Worm (Caenorhabditis elegans) whole organism, young adult: ENCODE data around the gene tat-4.

Source experiments
- B0336.3 ChIP-seq: fragments of 200-800 bp; sonication (Bioruptor generic); IDR thresholded peaks from 2 replicates; pipeline ENCODE4 v1.3.6; 2022; ENCODE audit warnings: missing genetic modification characterization, missing compliant biosample characterization
- C06A6.2 ChIP-seq: fragments of 200-800 bp; sonication (Bioruptor generic); conservative IDR thresholded peaks from 2 replicates; pipeline ENCODE4 v1.3.6; 2022; ENCODE audit warnings: missing genetic modification characterization, missing compliant biosample characterization
- D2030.7 ChIP-seq: fragments of 200-800 bp; sonication (Bioruptor generic); IDR thresholded peaks from 2 replicates; pipeline ENCODE4 v1.3.6; 2022; ENCODE audit warnings: missing genetic modification reagents, missing genetic modification characterization, missing compliant biosample characterization
- F10E7.11 ChIP-seq: sonication (generic microtip); optimal IDR thresholded peaks from 2 replicates; lab custom pipeline; 2017; ENCODE audit warnings: mild to moderate bottlenecking, missing genetic modification characterization, moderate library complexity, missing compliant biosample characterization
- F23B12.7 ChIP-seq: sonication (generic microtip); optimal IDR thresholded peaks from 2 replicates; lab custom pipeline; 2017; ENCODE audit warnings: missing genetic modification characterization, mild to moderate bottlenecking, missing compliant biosample characterization, antibody characterized with exemption, moderate library complexity; ENCODE audit not compliant: insufficient read depth
- F33H1.4 ChIP-seq: fragments of 200-800 bp; sonication (Bioruptor generic); IDR thresholded peaks from 2 replicates; pipeline ENCODE4 v1.3.6; 2022; ENCODE audit warnings: missing genetic modification reagents, missing genetic modification characterization, missing compliant biosample characterization
- F37B4.10 ChIP-seq: fragments of 200-800 bp; sonication (Bioruptor generic); IDR thresholded peaks from 2 replicates; pipeline ENCODE4 v1.3.6; 2022; ENCODE audit warnings: missing genetic modification characterization, missing compliant biosample characterization
- F39B2.1 ChIP-seq: fragments of 200-800 bp; sonication (Bioruptor generic); IDR thresholded peaks from 2 replicates; pipeline ENCODE4 v1.3.6; 2022; ENCODE audit warnings: missing genetic modification reagents, missing genetic modification characterization, missing compliant biosample characterization
- F55B11.4 ChIP-seq: sonication (generic microtip); optimal IDR thresholded peaks from 2 replicates; lab custom pipeline; 2016; ENCODE audit warnings: missing compliant biosample characterization, missing genetic modification characterization, borderline replicate concordance; ENCODE audit not compliant: insufficient read depth
- F57C9.4 ChIP-seq: sonication (generic microtip); optimal IDR thresholded peaks from 2 replicates; lab custom pipeline; 2017; ENCODE audit warnings: mild to moderate bottlenecking, missing genetic modification characterization, missing compliant biosample characterization
- T26A5.8 ChIP-seq: sonication (generic microtip); optimal IDR thresholded peaks from 2 replicates; lab custom pipeline; 2016; ENCODE audit warnings: missing genetic modification characterization, missing compliant biosample characterization
- Y53F4B.3 ChIP-seq: fragments of 200-800 bp; sonication (Bioruptor generic); IDR thresholded peaks from 2 replicates; pipeline ENCODE4 v1.3.6; 2022; ENCODE audit warnings: missing genetic modification reagents, missing genetic modification characterization, missing compliant biosample characterization
- attf-5 ChIP-seq: fragments of 200-800 bp; sonication (Bioruptor generic); optimal IDR thresholded peaks from 2 replicates; lab custom pipeline; 2018; ENCODE audit warnings: mild to moderate bottlenecking, missing genetic modification characterization, missing compliant biosample characterization
- cebp-1 ChIP-seq, 2 experiments: fragments of 200-800 bp in 1 of 2; sonication (Bioruptor generic) in 1 of 2; sonication (generic microtip) in 1 of 2; IDR thresholded peaks in 1 of 2; optimal IDR thresholded peaks in 1 of 2; 2 replicates each; pipeline versions ENCODE4 v1.3.6 to Lab custom; 2017 to 2022; ENCODE audit warnings: missing compliant biosample characterization in 2 of 2, missing genetic modification characterization in 2 of 2, mild to moderate bottlenecking in 1 of 2, missing genetic modification reagents in 1 of 2, moderate library complexity in 1 of 2
- ceh-100 ChIP-seq: fragments of 200-800 bp; sonication (Bioruptor generic); IDR thresholded peaks from 2 replicates; pipeline ENCODE4 v1.3.6; 2022; ENCODE audit warnings: missing genetic modification reagents, missing genetic modification characterization, missing compliant biosample characterization
- dox-1 ChIP-seq: fragments of 200-800 bp; sonication (Bioruptor generic); IDR thresholded peaks from 2 replicates; pipeline ENCODE4 v1.3.6; 2022; ENCODE audit warnings: missing genetic modification reagents, missing genetic modification characterization, missing compliant biosample characterization
- dpl-1 ChIP-seq: fragments of 150-350 bp; optimal IDR thresholded peaks from 2 replicates; lab custom pipeline; 2014; ENCODE audit warnings: missing biosample characterization, missing genetic modification reagents, missing genetic modification characterization
- egl-44 ChIP-seq: fragments of 200-800 bp; sonication (Bioruptor generic); IDR thresholded peaks from 2 replicates; pipeline ENCODE4 v1.3.6; 2022; ENCODE audit warnings: missing genetic modification reagents, missing genetic modification characterization, missing compliant biosample characterization
- him-1 ChIP-seq: sonication (generic microtip); optimal IDR thresholded peaks from 2 replicates; lab custom pipeline; 2016; ENCODE audit warnings: missing genotype, missing genetic modification reagents, missing genetic modification characterization, missing compliant biosample characterization
- hlh-26 ChIP-seq: fragments of 200-800 bp; sonication (Bioruptor generic); conservative IDR thresholded peaks from 2 replicates; pipeline ENCODE4 v1.3.6; 2022; ENCODE audit warnings: missing genetic modification reagents, missing genetic modification characterization, missing compliant biosample characterization
- hmg-1.2 ChIP-seq: fragments of 200-800 bp; sonication (Bioruptor generic); IDR thresholded peaks from 2 replicates; pipeline ENCODE4 v1.3.6; 2022; ENCODE audit warnings: missing genetic modification reagents, missing genetic modification characterization, missing compliant biosample characterization
- hrde-1 ChIP-seq: sonication (generic microtip); optimal IDR thresholded peaks from 2 replicates; lab custom pipeline; 2016; ENCODE audit warnings: missing genetic modification characterization, mild to moderate bottlenecking, missing compliant biosample characterization, moderate library complexity, missing genotype, missing genetic modification reagents, borderline replicate concordance
- hsf-1 ChIP-seq: fragments of 200-800 bp; sonication (Bioruptor generic); IDR thresholded peaks from 2 replicates; pipeline ENCODE4 v1.3.6; 2022; ENCODE audit warnings: missing genetic modification reagents, missing genetic modification characterization, missing compliant biosample characterization
- lin-26 ChIP-seq: fragments of 200-800 bp; sonication (Bioruptor generic); IDR thresholded peaks from 2 replicates; pipeline ENCODE4 v1.3.6; 2022; ENCODE audit warnings: missing genetic modification reagents, missing genetic modification characterization, missing compliant biosample characterization
- lsl-1 ChIP-seq: fragments of 200-800 bp; sonication (Bioruptor generic); optimal IDR thresholded peaks from 2 replicates; lab custom pipeline; 2018; ENCODE audit warnings: mild to moderate bottlenecking, missing genetic modification characterization, moderate library complexity, missing compliant biosample characterization
- madf-6 ChIP-seq: fragments of 200-800 bp; sonication (Bioruptor generic); IDR thresholded peaks from 2 replicates; pipeline ENCODE4 v1.3.6; 2022; ENCODE audit warnings: missing genetic modification reagents, missing genetic modification characterization, missing compliant biosample characterization
- madf-8 ChIP-seq: fragments of 200-800 bp; sonication (Bioruptor generic); conservative IDR thresholded peaks from 2 replicates; pipeline ENCODE4 v1.3.6; 2022; ENCODE audit warnings: missing genetic modification reagents, missing genetic modification characterization, missing compliant biosample characterization
- nhr-80 ChIP-seq: sonication (generic microtip); optimal IDR thresholded peaks from 2 replicates; lab custom pipeline; 2016; ENCODE audit warnings: missing genetic modification characterization, missing compliant biosample characterization
- repo-1 ChIP-seq: sonication (generic microtip); optimal IDR thresholded peaks from 2 replicates; lab custom pipeline; 2017; ENCODE audit warnings: mild to moderate bottlenecking, missing genetic modification characterization, missing compliant biosample characterization
- rpc-1 ChIP-seq, 2 experiments: fragments of 150-350 bp in 1 of 2; sonication (generic microtip) in 1 of 2; optimal IDR thresholded peaks; 2 replicates each; lab custom pipeline; 2014 to 2018; ENCODE audit warnings: missing biosample characterization in 1 of 2, missing genetic modification characterization in 1 of 2, missing genetic modification reagents in 1 of 2, missing genotype in 1 of 2
- sdz-38 ChIP-seq: sonication (generic microtip); optimal IDR thresholded peaks from 2 replicates; lab custom pipeline; 2016; ENCODE audit warnings: missing genotype, missing genetic modification characterization, missing compliant biosample characterization
- sea-2 ChIP-seq: fragments of 200-800 bp; sonication (Bioruptor generic); IDR thresholded peaks from 2 replicates; pipeline ENCODE4 v1.3.6; 2022; ENCODE audit warnings: missing genetic modification characterization, missing compliant biosample characterization
- snpc-1.3 ChIP-seq: sonication (generic microtip); optimal IDR thresholded peaks from 2 replicates; lab custom pipeline; 2017; ENCODE audit warnings: missing genetic modification characterization, mild to moderate bottlenecking, missing compliant biosample characterization, antibody characterized with exemption, moderate library complexity, missing genotype, missing genetic modification reagents; ENCODE audit not compliant: insufficient read depth
- snpc-4 ChIP-seq, 5 experiments: fragments of 150-350 bp in 1 of 5; sonication (generic microtip) in 4 of 5; optimal IDR thresholded peaks; 2 replicates each; lab custom pipeline; 2014 to 2018; ENCODE audit warnings: missing genetic modification characterization in 5 of 5, missing biosample characterization in 3 of 5, antibody characterized with exemption in 2 of 5, mild to moderate bottlenecking in 2 of 5, missing compliant biosample characterization in 2 of 5, missing genotype in 2 of 5, moderate library complexity in 2 of 5, missing genetic modification reagents in 1 of 5
- somi-1 ChIP-seq: fragments of 200-800 bp; sonication (Bioruptor generic); optimal IDR thresholded peaks from 2 replicates; lab custom pipeline; 2018; ENCODE audit warnings: mild to moderate bottlenecking, missing genetic modification characterization, missing compliant biosample characterization
- sptf-2 ChIP-seq: fragments of 200-800 bp; sonication (Bioruptor generic); optimal IDR thresholded peaks from 2 replicates; lab custom pipeline; 2018; ENCODE audit warnings: mild to moderate bottlenecking, missing genetic modification characterization, missing compliant biosample characterization
- unc-62 ChIP-seq: fragments of 150-350 bp; optimal IDR thresholded peaks from 2 replicates; lab custom pipeline; 2014; ENCODE audit warnings: missing biosample characterization, missing genetic modification reagents, missing genetic modification characterization
- xnd-1 ChIP-seq: sonication (generic microtip); optimal IDR thresholded peaks from 2 replicates; lab custom pipeline; 2016; ENCODE audit warnings: missing genotype, missing genetic modification reagents, missing genetic modification characterization, missing compliant biosample characterization
- zfh-2 ChIP-seq: fragments of 200-800 bp; sonication (Bioruptor generic); conservative IDR thresholded peaks from 2 replicates; pipeline ENCODE4 v1.3.6; 2022; ENCODE audit warnings: missing genetic modification reagents, missing genetic modification characterization, missing compliant biosample characterization
- ztf-18 ChIP-seq: sonication (generic microtip); optimal IDR thresholded peaks from 2 replicates; lab custom pipeline; 2016; ENCODE audit warnings: missing genotype, mild to moderate bottlenecking, missing genetic modification characterization, missing compliant biosample characterization
- ztf-22 ChIP-seq: fragments of 200-800 bp; sonication (Bioruptor generic); optimal IDR thresholded peaks from 2 replicates; lab custom pipeline; 2018; ENCODE audit warnings: mild to moderate bottlenecking, missing genetic modification characterization, moderate library complexity, missing compliant biosample characterization
- ztf-3 ChIP-seq: fragments of 200-800 bp; sonication (Bioruptor generic); optimal IDR thresholded peaks from 2 replicates; lab custom pipeline; 2018; ENCODE audit warnings: mild to moderate bottlenecking, missing genetic modification characterization, missing compliant biosample characterization

The tat-4 gene

ce11 chrII:6236093-6236945 lies 7.8 kb downstream of the tat-4 start:
- TF ChIP-seq hmg-1.2 (GFP tag; lab: Robert Waterston, UW), result peak; percentile 18; the same call in 1 of the 2 replicates
- TF ChIP-seq cebp-1 (GFP tag; IDR thresholded peaks at IDR 0.05; lab: Robert Waterston, UW), result peak; percentile 71; the same call in 1 of the 2 replicates
- peak; percentile 72 for TF ChIP-seq cebp-1 (tag; optimal IDR thresholded peaks at IDR 0.05; lab: Kevin White, UChicago)
- TF ChIP-seq F23B12.7 (tag; lab: Kevin White, UChicago), result peak; percentile 14
- TF ChIP-seq nhr-80, result peak; percentile 39
- no peak for TF ChIP-seq snpc-4 (GFP tag; optimal IDR thresholded peaks at IDR 0.05; lab: Kevin White, UChicago)
- peak in 1 of 4 experiments; percentile 20 for TF ChIP-seq snpc-4 (tag; optimal IDR thresholded peaks at IDR 0.05; lab: Kevin White, UChicago)
- TF ChIP-seq attf-5 (GFP tag; lab: Kevin White, UChicago), result peak; percentile 15
- TF ChIP-seq B0336.3 (GFP tag; lab: Robert Waterston, UW), result no peak
- TF ChIP-seq F57C9.4 (tag; lab: Kevin White, UChicago), result no peak

- TF ChIP-seq Y53F4B.3 (GFP tag; lab: Robert Waterston, UW) (no peak), ztf-22 (GFP tag; lab: Kevin White, UChicago) (no peak), sdz-38 (no peak), somi-1 (no peak), ztf-3 (GFP tag; lab: Kevin White, UChicago) (no peak), dox-1 (no peak), F37B4.10 (GFP tag; lab: Robert Waterston, UW) (no peak), F39B2.1 (GFP tag; lab: Robert Waterston, UW) (no peak), lin-26 (GFP tag; lab: Robert Waterston, UW) (no peak), rpc-1 (optimal IDR thresholded peaks at IDR 0.05; lab: Kevin White, UChicago) (no peak), rpc-1 (tag; optimal IDR thresholded peaks at IDR 0.05; lab: Kevin White, UChicago) (no peak), hlh-26 (GFP tag; lab: Robert Waterston, UW) (no peak), hrde-1 (no peak), xnd-1 (tag; lab: Kevin White, UChicago) (peak; percentile 58), repo-1 (no peak), dpl-1 (GFP tag; lab: Kevin White, UChicago) (peak; percentile 35), zfh-2 (no peak), ztf-18 (tag; lab: Kevin White, UChicago) (no peak), F33H1.4 (GFP tag; lab: Robert Waterston, UW) (peak; percentile 26; the same call in 1 of the 2 replicates), hsf-1 (no peak), T26A5.8 (no peak), madf-6 (GFP tag; lab: Robert Waterston, UW) (peak; percentile 89), lsl-1 (GFP tag; lab: Kevin White, UChicago) (peak; percentile 24), C06A6.2 (GFP tag; lab: Robert Waterston, UW) (no peak), sptf-2 (GFP tag; lab: Kevin White, UChicago) (no peak), F10E7.11 (tag; lab: Kevin White, UChicago) (no peak), sea-2 (GFP tag; lab: Robert Waterston, UW) (no peak), F23B12.7 (tag; lab: Kevin White, UChicago) (peak; percentile 32), ceh-100 (GFP tag; lab: Robert Waterston, UW) (no peak), egl-44 (GFP tag; lab: Robert Waterston, UW) (no peak), F55B11.4 (tag; lab: Kevin White, UChicago) (no peak), him-1 (tag; lab: Kevin White, UChicago) (no peak), madf-8 (peak; percentile 77), snpc-1.3 (tag; lab: Kevin White, UChicago) (no peak), D2030.7 (GFP tag; lab: Robert Waterston, UW) (peak; percentile 50; the same call in 1 of the 2 replicates), unc-62 (GFP tag; lab: Kevin White, UChicago) (no peak)
These were observed 8.5 kb downstream of the tat-4 start, which contains the start of gene T24H7.9 for ce11 chrII:6235432-6236092. Gene T24H7.9 (minus strand): TSS chrII:6235505.
